Fruit fly (Drosophila melanogaster) whole organism: ENCODE data around the gene CG12541.
A peak's percentile ranks its signal among the peaks of the same experiment; 100 is the strongest.

ENCODE experiments used
- CG8478 ChIP-seq: fragments of >200 bp; optimal IDR thresholded peaks from 2 replicates; lab custom pipeline; 2018; ENCODE audit warnings: inconsistent platforms
- Dll ChIP-seq: fragments of >200 bp; optimal IDR thresholded peaks from 2 replicates; lab custom pipeline; 2017
- EcR ChIP-seq, 2 experiments: fragments of >200 bp; optimal IDR thresholded peaks; 2 replicates each; lab custom pipeline; 2017; ENCODE audit warnings: missing biosample characterization in 2 of 2, missing genetic modification characterization in 2 of 2, missing genetic modification reagents in 2 of 2
- pan ChIP-seq: fragments of >200 bp; optimal IDR thresholded peaks from 2 replicates; lab custom pipeline; 2017
- psq ChIP-seq: fragments of >200 bp; optimal IDR thresholded peaks from 2 replicates; lab custom pipeline; 2017
- usp ChIP-seq: fragments of >200 bp; optimal IDR thresholded peaks from 2 replicates; lab custom pipeline; 2017; ENCODE audit warnings: missing biosample characterization, missing genetic modification characterization, mixed read lengths

The CG12541 gene

dm6 chrX:7008102-7009087 is 57.5 kb downstream of the CG12541 start:
- peak in 1 of 2 experiments; percentile 62 for TF ChIP-seq EcR (GFP tag; optimal IDR thresholded peaks at IDR 0.05; lab: Kevin White, UChicago)
- TF ChIP-seq psq (lab: Kevin White, UChicago), result no peak
- no peak for TF ChIP-seq Dll (lab: Kevin White, UChicago)
- no peak for TF ChIP-seq usp (GFP tag; lab: Kevin White, UChicago)
- no peak for TF ChIP-seq CG8478 (lab: Kevin White, UChicago)
- no peak for TF ChIP-seq pan (lab: Kevin White, UChicago)

dm6 chrX:7007693-7008092 is 58.2 kb downstream of the CG12541 start:
- TF ChIP-seq EcR (GFP tag; optimal IDR thresholded peaks at IDR 0.05; lab: Kevin White, UChicago) (no peak), pan (lab: Kevin White, UChicago) (no peak), psq (lab: Kevin White, UChicago) (no peak), CG8478 (lab: Kevin White, UChicago) (no peak), usp (GFP tag; lab: Kevin White, UChicago) (no peak), Dll (lab: Kevin White, UChicago) (no peak)

- TF ChIP-seq Dll (lab: Kevin White, UChicago), result no peak
- no peak for TF ChIP-seq CG8478 (lab: Kevin White, UChicago)
- no peak for TF ChIP-seq pan (lab: Kevin White, UChicago)
- TF ChIP-seq usp (GFP tag; lab: Kevin White, UChicago), result no peak
- no peak for TF ChIP-seq EcR (GFP tag; optimal IDR thresholded peaks at IDR 0.05; lab: Kevin White, UChicago)
- TF ChIP-seq psq (lab: Kevin White, UChicago), result no peak
These were observed 60.4 kb downstream of the CG12541 start for dm6 chrX:7005444-7005843.

- TF ChIP-seq CG8478 (lab: Kevin White, UChicago) (no peak), usp (GFP tag; lab: Kevin White, UChicago) (no peak), EcR (GFP tag; optimal IDR thresholded peaks at IDR 0.05; lab: Kevin White, UChicago) (no peak), Dll (lab: Kevin White, UChicago) (no peak)
These were observed 61.7 kb downstream of the CG12541 start for dm6 chrX:7004101-7004700.

dm6 chrX:7001135-7001769 is 64.6 kb downstream of the CG12541 start:
- TF ChIP-seq usp (GFP tag; lab: Kevin White, UChicago) (no peak), CG8478 (lab: Kevin White, UChicago) (no peak), pan (lab: Kevin White, UChicago) (no peak), EcR (GFP tag; optimal IDR thresholded peaks at IDR 0.05; lab: Kevin White, UChicago) (no peak), Dll (lab: Kevin White, UChicago) (no peak), psq (lab: Kevin White, UChicago) (no peak)

- no peak for TF ChIP-seq CG8478 (lab: Kevin White, UChicago)
- TF ChIP-seq pan (lab: Kevin White, UChicago), result peak; percentile 45
- no peak for TF ChIP-seq Dll (lab: Kevin White, UChicago)
- no peak for TF ChIP-seq EcR (GFP tag; optimal IDR thresholded peaks at IDR 0.05; lab: Kevin White, UChicago)
- no peak for TF ChIP-seq psq (lab: Kevin White, UChicago)
- no peak for TF ChIP-seq usp (GFP tag; lab: Kevin White, UChicago)
These were observed 65.3 kb downstream of the CG12541 start for dm6 chrX:7000444-7001134.

- TF ChIP-seq usp (GFP tag; lab: Kevin White, UChicago), result no peak
- peak in 1 of 2 experiments; percentile 1 for TF ChIP-seq EcR (GFP tag; optimal IDR thresholded peaks at IDR 0.05; lab: Kevin White, UChicago)
- TF ChIP-seq Dll (lab: Kevin White, UChicago), result peak; percentile 78
These were observed 67.4 kb downstream of the CG12541 start, which contains the start of gene Inx2 for dm6 chrX:6998492-6998852. Gene Inx2, plus strand, starts transcription at chrX:6998672.

- no peak for TF ChIP-seq EcR (GFP tag; optimal IDR thresholded peaks at IDR 0.05; lab: Kevin White, UChicago)
- TF ChIP-seq psq (lab: Kevin White, UChicago), result no peak
- no peak for TF ChIP-seq CG8478 (lab: Kevin White, UChicago)
- no peak for TF ChIP-seq pan (lab: Kevin White, UChicago)
- TF ChIP-seq Dll (lab: Kevin White, UChicago), result no peak
- TF ChIP-seq usp (GFP tag; lab: Kevin White, UChicago), result no peak
These were observed 68.0 kb downstream of the CG12541 start for dm6 chrX:6997653-6998491.

- TF ChIP-seq usp (GFP tag; lab: Kevin White, UChicago) (no peak), EcR (GFP tag; optimal IDR thresholded peaks at IDR 0.05; lab: Kevin White, UChicago) (no peak), Dll (lab: Kevin White, UChicago) (no peak), CG8478 (lab: Kevin White, UChicago) (no peak), psq (lab: Kevin White, UChicago) (no peak), pan (lab: Kevin White, UChicago) (no peak)
These were observed 68.7 kb downstream of the CG12541 start for dm6 chrX:6996965-6997652.
